Worm (Caenorhabditis elegans) whole organism, L2 larva: ENCODE data around the gene T25F10.1.

Experiments
- R02D3.7 ChIP-seq: fragments of 150-350 bp; optimal IDR thresholded peaks from 2 replicates; lab custom pipeline; 2014; ENCODE audit warnings: missing biosample characterization, missing genetic modification characterization
- aly-2 ChIP-seq: fragments of 150-350 bp; optimal IDR thresholded peaks from 2 replicates; lab custom pipeline; 2014; ENCODE audit warnings: missing biosample characterization, missing genetic modification characterization
- elt-3 ChIP-seq: sonication (generic microtip); optimal IDR thresholded peaks from 2 replicates; lab custom pipeline; 2017; ENCODE audit warnings: missing biosample characterization, missing genetic modification characterization
- nhr-237 ChIP-seq: fragments of 150-350 bp; optimal IDR thresholded peaks from 2 replicates; lab custom pipeline; 2014; ENCODE audit warnings: missing biosample characterization, missing genetic modification characterization
- zag-1 ChIP-seq: fragments of 150-350 bp; optimal IDR thresholded peaks from 2 replicates; lab custom pipeline; 2014; ENCODE audit warnings: missing biosample characterization, missing genetic modification characterization

- TF ChIP-seq R02D3.7 (no peak), elt-3 (tag; lab: Kevin White, UChicago) (no peak), aly-2 (no peak), nhr-237 (tag; lab: Kevin White, UChicago) (no peak), zag-1 (tag; lab: Kevin White, UChicago) (no peak)
Measured at ce11 chrV:6808962-6809361, 40.7 kb downstream of the T25F10.1 start, which contains the start of gene dmsr-16.
